Fruit fly (Drosophila melanogaster): ENCODE data around the gene Timp.

dm6 chr3R:10251846-10252245, 39.0 kb upstream of the Timp start:
- TF ChIP-seq kay (GFP tag; ENCODE audit: borderline replicate concordance) (no peak), CG1620 (GFP tag; optimal IDR thresholded peaks at IDR 0.05) (no peak), Clk (GFP tag; optimal IDR thresholded peaks at IDR 0.05) (no peak), CG11617 (GFP tag; optimal IDR thresholded peaks at IDR 0.05) (no peak), tj (GFP tag; optimal IDR thresholded peaks at IDR 0.05) (no peak), CG7045 (GFP tag; optimal IDR thresholded peaks at IDR 0.05) (no peak), Hr96 (GFP tag; optimal IDR thresholded peaks at IDR 0.05) (no peak), cnc (optimal IDR thresholded peaks at IDR 0.05) (no peak), CG33017 (tag; optimal IDR thresholded peaks at IDR 0.05) (no peak), toe (GFP tag; optimal IDR thresholded peaks at IDR 0.05) (no peak), CG12768 (GFP tag; optimal IDR thresholded peaks at IDR 0.05) (no peak), CG7101 (tag; optimal IDR thresholded peaks at IDR 0.05) (no peak), Mnt (GFP tag; optimal IDR thresholded peaks at IDR 0.05) (no peak)
